Worm (Caenorhabditis elegans) whole organism, L3 larva: ENCODE results near the gene C46C2.5.

Experiments
- R02D3.7 ChIP-seq: fragments of 150-350 bp; optimal IDR thresholded peaks from 2 replicates; lab custom pipeline; 2014; ENCODE audit warnings: missing biosample characterization, missing genetic modification characterization
- ZK546.5 ChIP-seq: sonication (generic microtip); optimal IDR thresholded peaks from 2 replicates; lab custom pipeline; 2017; ENCODE audit warnings: missing biosample characterization, missing genetic modification characterization
- aly-2 ChIP-seq: fragments of 150-350 bp; optimal IDR thresholded peaks from 2 replicates; lab custom pipeline; 2014; ENCODE audit warnings: missing biosample characterization, missing genetic modification characterization
- ceh-16 ChIP-seq: sonication (generic microtip); optimal IDR thresholded peaks from 2 replicates; lab custom pipeline; 2017; ENCODE audit warnings: missing biosample characterization, missing genetic modification characterization
- ceh-28 ChIP-seq: fragments of 150-350 bp; optimal IDR thresholded peaks from 2 replicates; lab custom pipeline; 2014; ENCODE audit warnings: missing biosample characterization, missing genetic modification reagents, missing genetic modification characterization
- ceh-9 ChIP-seq: sonication (generic microtip); optimal IDR thresholded peaks from 2 replicates; lab custom pipeline; 2018; ENCODE audit warnings: missing biosample characterization, missing genetic modification characterization
- daf-12 ChIP-seq: fragments of 150-350 bp; optimal IDR thresholded peaks from 2 replicates; lab custom pipeline; 2014; ENCODE audit warnings: missing biosample characterization, missing genetic modification reagents, missing genetic modification characterization
- egl-5 ChIP-seq: fragments of 150-350 bp; optimal IDR thresholded peaks from 2 replicates; lab custom pipeline; 2017; ENCODE audit warnings: missing biosample characterization, missing genetic modification reagents, missing genetic modification characterization, inconsistent platforms
- elt-1 ChIP-seq: fragments of 150-350 bp; optimal IDR thresholded peaks from 2 replicates; lab custom pipeline; 2014; ENCODE audit warnings: missing biosample characterization, missing genetic modification characterization
- elt-2 ChIP-seq: sonication (generic microtip); optimal IDR thresholded peaks from 2 replicates; lab custom pipeline; 2016; ENCODE audit warnings: missing genetic modification reagents, mild to moderate bottlenecking, missing genetic modification characterization, missing compliant biosample characterization
- elt-3 ChIP-seq, 3 experiments: fragments of 150-350 bp in 1 of 3; sonication (generic microtip) in 2 of 3; optimal IDR thresholded peaks; 2 replicates in 2 of 3; 4 replicates in 1 of 3; lab custom pipeline; 2014 to 2017; ENCODE audit warnings: missing biosample characterization in 3 of 3, missing genetic modification characterization in 3 of 3
- eor-1 ChIP-seq, 2 experiments: fragments of 150-350 bp; optimal IDR thresholded peaks; 2 replicates each; lab custom pipeline; 2014 to 2018; ENCODE audit warnings: missing biosample characterization in 2 of 2, missing genetic modification characterization in 2 of 2
- fkh-10 ChIP-seq: sonication (generic microtip); optimal IDR thresholded peaks from 2 replicates; lab custom pipeline; 2017; ENCODE audit warnings: missing biosample characterization, missing genetic modification reagents, missing genetic modification characterization
- fos-1 ChIP-seq: fragments of 150-350 bp; optimal IDR thresholded peaks from 2 replicates; lab custom pipeline; 2014; ENCODE audit warnings: missing biosample characterization, missing genetic modification characterization
- hmg-11 ChIP-seq: sonication (generic microtip); optimal IDR thresholded peaks from 2 replicates; lab custom pipeline; 2016; ENCODE audit warnings: missing genetic modification characterization, missing compliant biosample characterization
- jun-1 ChIP-seq: fragments of 150-350 bp; optimal IDR thresholded peaks from 2 replicates; lab custom pipeline; 2014; ENCODE audit warnings: missing biosample characterization, missing genetic modification reagents, missing genetic modification characterization
- lin-15B ChIP-seq: fragments of 150-350 bp; optimal IDR thresholded peaks from 2 replicates; lab custom pipeline; 2014; ENCODE audit warnings: missing biosample characterization, missing genetic modification characterization
- lin-39 ChIP-seq: fragments of 150-350 bp; optimal IDR thresholded peaks from 2 replicates; lab custom pipeline; 2018; ENCODE audit warnings: missing biosample characterization, missing genetic modification reagents, missing genetic modification characterization
- lsy-12 ChIP-seq: sonication (generic microtip); optimal IDR thresholded peaks from 2 replicates; lab custom pipeline; 2016; ENCODE audit warnings: mild to moderate bottlenecking, missing genetic modification characterization, missing compliant biosample characterization
- nfya-1 ChIP-seq: sonication (generic microtip); optimal IDR thresholded peaks from 2 replicates; lab custom pipeline; 2017; ENCODE audit warnings: missing genetic modification characterization, mild to moderate bottlenecking, missing compliant biosample characterization, antibody characterized with exemption, moderate library complexity; ENCODE audit not compliant: insufficient read depth
- nhr-11 ChIP-seq: fragments of 150-350 bp; optimal IDR thresholded peaks from 2 replicates; lab custom pipeline; 2014; ENCODE audit warnings: missing biosample characterization, missing genetic modification characterization
- nhr-12 ChIP-seq: fragments of 150-350 bp; optimal IDR thresholded peaks from 2 replicates; lab custom pipeline; 2014; ENCODE audit warnings: missing biosample characterization, missing genetic modification characterization
- nhr-23 ChIP-seq: fragments of 150-350 bp; optimal IDR thresholded peaks from 2 replicates; lab custom pipeline; 2014; ENCODE audit warnings: missing biosample characterization, missing genetic modification reagents, missing genetic modification characterization
- nhr-25 ChIP-seq: sonication (generic microtip); optimal IDR thresholded peaks from 2 replicates; lab custom pipeline; 2017; ENCODE audit warnings: missing biosample characterization, missing genetic modification characterization
- nhr-28 ChIP-seq: fragments of 150-350 bp; optimal IDR thresholded peaks from 2 replicates; lab custom pipeline; 2014; ENCODE audit warnings: missing biosample characterization, missing genetic modification characterization
- nhr-43 ChIP-seq: sonication (generic microtip); optimal IDR thresholded peaks from 2 replicates; lab custom pipeline; 2016; ENCODE audit warnings: mild to moderate bottlenecking, missing genetic modification characterization, missing compliant biosample characterization; ENCODE audit not compliant: poor library complexity, severe bottlenecking
- nhr-76 ChIP-seq: fragments of 150-350 bp; sonication (generic microtip); optimal IDR thresholded peaks from 5 replicates; lab custom pipeline; 2014; ENCODE audit warnings: missing biosample characterization, missing genetic modification characterization
- nhr-77 ChIP-seq: fragments of 150-350 bp; optimal IDR thresholded peaks from 2 replicates; lab custom pipeline; 2014; ENCODE audit warnings: missing biosample characterization, missing genetic modification characterization
- pha-4 ChIP-seq: fragments of 150-350 bp; optimal IDR thresholded peaks from 2 replicates; lab custom pipeline; 2014; ENCODE audit warnings: missing biosample characterization, missing genetic modification reagents, missing genetic modification characterization
- pqm-1 ChIP-seq: fragments of 150-350 bp; optimal IDR thresholded peaks from 2 replicates; lab custom pipeline; 2017; ENCODE audit warnings: missing biosample characterization, missing genetic modification characterization, inconsistent platforms
- sea-2 ChIP-seq: fragments of 150-350 bp; sonication (generic microtip); optimal IDR thresholded peaks from 4 replicates; lab custom pipeline; 2014; ENCODE audit warnings: missing biosample characterization, missing genetic modification reagents, missing genetic modification characterization
- skn-1 ChIP-seq: fragments of 150-350 bp; optimal IDR thresholded peaks from 2 replicates; lab custom pipeline; 2014; ENCODE audit warnings: missing biosample characterization, missing genetic modification characterization
- snpc-4 ChIP-seq: fragments of 150-350 bp; optimal IDR thresholded peaks from 2 replicates; lab custom pipeline; 2014; ENCODE audit warnings: missing biosample characterization, missing genetic modification characterization
- unc-62 ChIP-seq: fragments of 150-350 bp; sonication (generic microtip); optimal IDR thresholded peaks from 4 replicates; lab custom pipeline; 2014; ENCODE audit warnings: missing biosample characterization, missing genetic modification reagents, missing genetic modification characterization
- ztf-11 ChIP-seq: fragments of 150-350 bp; optimal IDR thresholded peaks from 2 replicates; lab custom pipeline; 2014; ENCODE audit warnings: missing biosample characterization, missing genetic modification characterization
- ztf-4 ChIP-seq: fragments of 150-350 bp; optimal IDR thresholded peaks from 2 replicates; lab custom pipeline; 2014; ENCODE audit warnings: missing biosample characterization, missing genetic modification characterization

The C46C2.5 gene

ce11 chrIV:9150175-9150574 is 42.2 kb downstream of the C46C2.5 start, which contains the start of gene F23B2.7:
TSS of gene F23B2.7 (plus strand) at chrIV:9150475.
- TF ChIP-seq nhr-28 (tag; lab: Kevin White, UChicago) = no peak

ce11 chrIV:9146819-9147518 is 45.5 kb downstream of the C46C2.5 start, which contains the start of the genes rpb-12 and aly-2:
TSS of gene rpb-12 (minus strand) at chrIV:9146869.
TSS of gene aly-2 (plus strand) at chrIV:9147468.
- TF ChIP-seq hmg-11 = peak; percentile 71
- TF ChIP-seq lin-39 (tag; lab: Kevin White, UChicago) = peak; percentile 62
- peak; percentile 21 for TF ChIP-seq snpc-4 (tag; lab: Kevin White, UChicago)
- TF ChIP-seq pqm-1 (tag; lab: Kevin White, UChicago) = peak; percentile 23
- peak; percentile 89 for TF ChIP-seq lin-15B (tag; lab: Kevin White, UChicago)
- no peak for TF ChIP-seq nhr-11 (tag; lab: Kevin White, UChicago)
- TF ChIP-seq egl-5 = peak; percentile 19
- no peak for TF ChIP-seq ceh-28 (tag; lab: Kevin White, UChicago)
- no peak for TF ChIP-seq nhr-43 (tag; lab: Kevin White, UChicago)
- TF ChIP-seq fos-1 (tag; lab: Kevin White, UChicago) = no peak
- TF ChIP-seq daf-12 = no peak
- TF ChIP-seq skn-1 (tag; lab: Kevin White, UChicago) = no peak
- peak; percentile 5 for TF ChIP-seq jun-1 (tag; lab: Kevin White, UChicago)
- no peak for TF ChIP-seq nhr-77
- TF ChIP-seq nhr-25 = peak; percentile 21
- no peak for TF ChIP-seq R02D3.7
- no peak for TF ChIP-seq nhr-76
- no peak for TF ChIP-seq nhr-28 (tag; lab: Kevin White, UChicago)
- no peak for TF ChIP-seq nhr-23 (tag; lab: Kevin White, UChicago)
- no peak for TF ChIP-seq ztf-11 (tag; lab: Kevin White, UChicago)
- no peak for TF ChIP-seq eor-1 (tag; optimal IDR thresholded peaks at IDR 0.05; lab: Kevin White, UChicago)
- no peak for TF ChIP-seq ceh-16 (tag; lab: Kevin White, UChicago)
- TF ChIP-seq ZK546.5 (tag; lab: Kevin White, UChicago) = no peak
- TF ChIP-seq pha-4 (tag; lab: Kevin White, UChicago) = peak; percentile 80
- TF ChIP-seq aly-2 (tag; lab: Kevin White, UChicago) = no peak
- peak; percentile 37 for TF ChIP-seq elt-2 (tag; lab: Kevin White, UChicago)
- no peak for TF ChIP-seq unc-62 (GFP tag; lab: Kevin White, UChicago)
- no peak for TF ChIP-seq elt-1 (tag; lab: Kevin White, UChicago)
- no peak for TF ChIP-seq elt-3 (tag; optimal IDR thresholded peaks at IDR 0.05; lab: Kevin White, UChicago)
- TF ChIP-seq ceh-9 (tag; lab: Kevin White, UChicago) = no peak
- no peak for TF ChIP-seq sea-2 (GFP tag; lab: Kevin White, UChicago)

- TF ChIP-seq nhr-12 (no peak), lsy-12 (tag; lab: Kevin White, UChicago) (no peak), ztf-4 (tag; lab: Kevin White, UChicago) (no peak), ceh-9 (tag; lab: Kevin White, UChicago) (no peak), elt-3 (tag; optimal IDR thresholded peaks at IDR 0.05; lab: Kevin White, UChicago) (no peak), eor-1 (tag; optimal IDR thresholded peaks at IDR 0.05; lab: Kevin White, UChicago) (no peak), elt-1 (tag; lab: Kevin White, UChicago) (no peak), fkh-10 (GFP tag; lab: Kevin White, UChicago) (no peak), nfya-1 (tag; lab: Kevin White, UChicago) (no peak), lin-39 (tag; lab: Kevin White, UChicago) (no peak), snpc-4 (tag; lab: Kevin White, UChicago) (no peak), ceh-28 (tag; lab: Kevin White, UChicago) (no peak)
Observed at ce11 chrIV:9146111-9146510, 46.3 kb downstream of the C46C2.5 start, which contains the start of gene daf-10. TSS of gene daf-10 (minus strand) at chrIV:9146211.
